Worm (Caenorhabditis elegans) whole organism, dauer: ENCODE results near the gene clec-221.

ENCODE experiments used
- unc-62 ChIP-seq: sonication (generic microtip); optimal IDR thresholded peaks from 2 replicates; lab custom pipeline; 2017; ENCODE audit warnings: missing biosample characterization, missing genetic modification reagents, missing genetic modification characterization

The clec-221 gene

ce11 chrV:10954334-10954733 lies at the start of gene clec-221:
TSS of gene clec-221 (minus strand) at chrV:10954434.
- no peak for TF ChIP-seq unc-62 (GFP tag; lab: Kevin White, UChicago)

- no peak for TF ChIP-seq unc-62 (GFP tag; lab: Kevin White, UChicago)
These were observed 48.2 kb upstream of the clec-221 start, which contains the start of gene F53B7.4 for ce11 chrV:11002434-11002833. TSS of gene F53B7.4 (minus strand) at chrV:11002534.

ce11 chrV:11000650-11001049 lies 46.4 kb upstream of the clec-221 start, which contains the start of gene isy-1:
TSS of gene isy-1 (minus strand) at chrV:11000699.
- TF ChIP-seq unc-62 (GFP tag; lab: Kevin White, UChicago): no peak

ce11 chrV:10998797-10999196 lies 44.6 kb upstream of the clec-221 start, which contains the start of gene F53B7.7:
TSS of gene F53B7.7 (plus strand) at chrV:10999097.
- TF ChIP-seq unc-62 (GFP tag; lab: Kevin White, UChicago): no peak

ce11 chrV:10991789-10992188 lies 37.6 kb upstream of the clec-221 start, which contains the start of gene frpr-9:
TSS of gene frpr-9 (plus strand) at chrV:10992089.
- no peak for TF ChIP-seq unc-62 (GFP tag; lab: Kevin White, UChicago)

ce11 chrV:10981113-10981512 lies 26.9 kb upstream of the clec-221 start, which contains the start of gene fig-1:
TSS of gene fig-1 (minus strand) at chrV:10981213.
- no peak for TF ChIP-seq unc-62 (GFP tag; lab: Kevin White, UChicago)

ce11 chrV:10975091-10975490 lies 20.9 kb upstream of the clec-221 start:
- TF ChIP-seq unc-62 (GFP tag; lab: Kevin White, UChicago): no peak

ce11 chrV:10970930-10971329 lies 16.7 kb upstream of the clec-221 start:
- TF ChIP-seq unc-62 (GFP tag; lab: Kevin White, UChicago): no peak

- no peak for TF ChIP-seq unc-62 (GFP tag; lab: Kevin White, UChicago)
These were observed 15.8 kb upstream of the clec-221 start, which contains the start of gene F17C11.22 for ce11 chrV:10970070-10970469. TSS of gene F17C11.22 (minus strand) at chrV:10970170.

ce11 chrV:10967594-10968273 lies 13.5 kb upstream of the clec-221 start:
- TF ChIP-seq unc-62 (GFP tag; lab: Kevin White, UChicago): no peak

- TF ChIP-seq unc-62 (GFP tag; lab: Kevin White, UChicago): no peak
These were observed 12.6 kb upstream of the clec-221 start for ce11 chrV:10966874-10967273.

ce11 chrV:10965501-10965900 lies 11.3 kb upstream of the clec-221 start, which contains the start of the genes ctf-4 and eef-1G:
TSS of gene ctf-4 (minus strand) at chrV:10965539.
TSS of gene eef-1G (plus strand) at chrV:10965719.
- no peak for TF ChIP-seq unc-62 (GFP tag; lab: Kevin White, UChicago)

ce11 chrV:10961448-10961870 lies 7.2 kb upstream of the clec-221 start:
- no peak for TF ChIP-seq unc-62 (GFP tag; lab: Kevin White, UChicago)

ce11 chrV:10960544-10960943 lies 6.3 kb upstream of the clec-221 start, which contains the start of gene vps-36:
TSS of gene vps-36 (minus strand) at chrV:10960669.
- TF ChIP-seq unc-62 (GFP tag; lab: Kevin White, UChicago): no peak

- no peak for TF ChIP-seq unc-62 (GFP tag; lab: Kevin White, UChicago)
These were observed 4.2 kb upstream of the clec-221 start, which contains the start of gene pigt-1 for ce11 chrV:10958322-10958900. TSS of gene pigt-1 (minus strand) at chrV:10958821.
